Fruit fly (Drosophila melanogaster): ENCODE results near the gene WASp.

DNA sequence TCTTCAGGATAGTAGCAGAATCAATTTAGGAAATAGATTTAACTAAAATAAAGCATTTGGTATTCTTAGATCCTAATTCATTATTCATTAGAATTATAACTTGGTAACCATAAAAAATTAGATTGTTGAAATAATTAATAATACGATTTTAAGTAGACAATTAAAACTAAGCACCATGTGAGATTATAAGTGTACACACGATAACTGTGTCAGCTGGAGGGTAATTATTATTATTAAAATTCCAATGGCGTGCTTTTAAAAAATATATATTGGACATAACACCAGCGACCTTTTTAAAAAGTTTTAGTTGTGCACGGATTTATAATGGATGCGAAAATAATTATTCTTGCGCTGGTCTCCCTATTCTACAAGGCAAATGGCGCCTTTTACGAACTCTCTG lies 25.4 kb downstream of the WASp start, which contains the start of gene CheB98a:
- TF ChIP-seq D1 (tag; optimal IDR thresholded peaks at IDR 0.05), result no peak
- TF ChIP-seq CG14655 (GFP tag; optimal IDR thresholded peaks at IDR 0.05), result no peak
- TF ChIP-seq CG8159 (tag; optimal IDR thresholded peaks at IDR 0.05), result no peak
- no peak for TF ChIP-seq gl (tag; optimal IDR thresholded peaks at IDR 0.05)
- TF ChIP-seq CG15710 (tag; optimal IDR thresholded peaks at IDR 0.05), result no peak

Data from whole organism, pupa.